Worm (Caenorhabditis elegans) whole organism, young adult: ENCODE results near the gene Y50D7A.8.
A peak's percentile ranks its signal among the peaks of the same experiment; 100 is the strongest.

Experiments
- F37B4.10 ChIP-seq: fragments of 200-800 bp; sonication (Bioruptor generic); IDR thresholded peaks from 2 replicates; pipeline ENCODE4 v1.3.6; 2022; ENCODE audit warnings: missing genetic modification characterization, missing compliant biosample characterization
- F52B5.7 ChIP-seq: sonication (generic microtip); optimal IDR thresholded peaks from 2 replicates; lab custom pipeline; 2016; ENCODE audit warnings: mild to moderate bottlenecking, missing genetic modification characterization, missing compliant biosample characterization
- F57A8.1 ChIP-seq: fragments of 200-800 bp; sonication (Bioruptor generic); optimal IDR thresholded peaks from 2 replicates; lab custom pipeline; 2018; ENCODE audit warnings: mild to moderate bottlenecking, missing genetic modification characterization, moderate library complexity, missing compliant biosample characterization
- F57C9.4 ChIP-seq: sonication (generic microtip); optimal IDR thresholded peaks from 2 replicates; lab custom pipeline; 2017; ENCODE audit warnings: mild to moderate bottlenecking, missing genetic modification characterization, missing compliant biosample characterization
- Y56A3A.18 ChIP-seq: fragments of 200-800 bp; sonication (Bioruptor generic); IDR thresholded peaks from 2 replicates; pipeline ENCODE4 v1.3.6; 2022; ENCODE audit warnings: missing genetic modification reagents, missing genetic modification characterization, missing compliant biosample characterization
- Y79H2A.3 ChIP-seq: fragments of 200-800 bp; sonication (Bioruptor generic); conservative IDR thresholded peaks from 2 replicates; pipeline ENCODE4 v1.3.6; 2022; ENCODE audit warnings: missing genetic modification reagents, missing genetic modification characterization, missing compliant biosample characterization
- Y95B8A.8 ChIP-seq: fragments of 200-800 bp; sonication (Bioruptor generic); IDR thresholded peaks from 2 replicates; pipeline ENCODE4 v1.3.6; 2022; ENCODE audit warnings: missing genetic modification reagents, missing genetic modification characterization, missing compliant biosample characterization
- ZK185.1 ChIP-seq: sonication (generic microtip); optimal IDR thresholded peaks from 2 replicates; lab custom pipeline; 2016; ENCODE audit warnings: mild to moderate bottlenecking, missing genetic modification characterization, missing compliant biosample characterization; ENCODE audit not compliant: poor library complexity, severe bottlenecking
- bed-2 ChIP-seq: fragments of 200-800 bp; sonication (Bioruptor generic); IDR thresholded peaks from 2 replicates; pipeline ENCODE4 v1.3.6; 2022; ENCODE audit warnings: missing genetic modification reagents, missing genetic modification characterization, missing compliant biosample characterization
- ceh-27 ChIP-seq: fragments of 200-800 bp; sonication (Bioruptor generic); optimal IDR thresholded peaks from 2 replicates; lab custom pipeline; 2018; ENCODE audit warnings: mild to moderate bottlenecking, missing genetic modification characterization, moderate library complexity, missing compliant biosample characterization
- ceh-40 ChIP-seq: fragments of 200-800 bp; sonication (Bioruptor generic); IDR thresholded peaks from 2 replicates; pipeline ENCODE4 v1.3.6; 2022; ENCODE audit warnings: missing genetic modification characterization, missing compliant biosample characterization
- ceh-58 ChIP-seq: fragments of 200-800 bp; sonication (Bioruptor generic); IDR thresholded peaks from 2 replicates; pipeline ENCODE4 v1.3.6; 2022; ENCODE audit warnings: missing genetic modification characterization, missing compliant biosample characterization
- ceh-91 ChIP-seq: fragments of 200-800 bp; sonication (Bioruptor generic); IDR thresholded peaks from 2 replicates; pipeline ENCODE4 v1.3.6; 2022; ENCODE audit warnings: missing genetic modification reagents, missing genetic modification characterization, missing compliant biosample characterization
- dpff-1 ChIP-seq: sonication (generic microtip); optimal IDR thresholded peaks from 2 replicates; lab custom pipeline; 2017; ENCODE audit warnings: mild to moderate bottlenecking, missing genetic modification characterization, missing compliant biosample characterization
- dpl-1 ChIP-seq: fragments of 150-350 bp; optimal IDR thresholded peaks from 2 replicates; lab custom pipeline; 2014; ENCODE audit warnings: missing biosample characterization, missing genetic modification reagents, missing genetic modification characterization
- egl-44 ChIP-seq: fragments of 200-800 bp; sonication (Bioruptor generic); IDR thresholded peaks from 2 replicates; pipeline ENCODE4 v1.3.6; 2022; ENCODE audit warnings: missing genetic modification reagents, missing genetic modification characterization, missing compliant biosample characterization
- ets-4 ChIP-seq: fragments of 200-800 bp; sonication (Bioruptor generic); optimal IDR thresholded peaks from 2 replicates; lab custom pipeline; 2018; ENCODE audit warnings: mild to moderate bottlenecking, missing genetic modification characterization, missing compliant biosample characterization
- him-1 ChIP-seq: sonication (generic microtip); optimal IDR thresholded peaks from 2 replicates; lab custom pipeline; 2016; ENCODE audit warnings: missing genotype, missing genetic modification reagents, missing genetic modification characterization, missing compliant biosample characterization
- lin-35 ChIP-seq, 3 experiments: fragments of 150-350 bp in 2 of 3; sonication (generic microtip) in 1 of 3; optimal IDR thresholded peaks; 2 replicates each; lab custom pipeline; 2014 to 2018; ENCODE audit warnings: missing biosample characterization in 3 of 3, missing genetic modification characterization in 3 of 3, missing genetic modification reagents in 3 of 3
- lin-40 ChIP-seq: sonication (generic microtip); optimal IDR thresholded peaks from 2 replicates; lab custom pipeline; 2016; ENCODE audit warnings: missing genetic modification characterization, mild to moderate bottlenecking, missing compliant biosample characterization, missing genotype, missing genetic modification reagents
- mel-28 ChIP-seq: sonication (generic microtip); optimal IDR thresholded peaks from 2 replicates; lab custom pipeline; 2016; ENCODE audit warnings: borderline replicate concordance, mild to moderate bottlenecking, missing genetic modification characterization, missing compliant biosample characterization
- mxl-1 ChIP-seq: sonication (generic microtip); optimal IDR thresholded peaks from 2 replicates; lab custom pipeline; 2016; ENCODE audit warnings: missing genetic modification characterization, missing compliant biosample characterization
- nfya-1 ChIP-seq: sonication (generic microtip); optimal IDR thresholded peaks from 2 replicates; lab custom pipeline; 2017; ENCODE audit warnings: antibody characterized with exemption, missing compliant biosample characterization, missing genetic modification characterization, borderline replicate concordance; ENCODE audit not compliant: insufficient read depth
- nfyb-1 ChIP-seq: fragments of 200-800 bp; sonication (Bioruptor generic); IDR thresholded peaks from 2 replicates; pipeline ENCODE4 v1.3.6; 2022; ENCODE audit warnings: missing genetic modification reagents, missing genetic modification characterization, missing compliant biosample characterization
- nhr-179 ChIP-seq: sonication (generic microtip); optimal IDR thresholded peaks from 2 replicates; lab custom pipeline; 2016; ENCODE audit warnings: mild to moderate bottlenecking, missing genetic modification characterization, missing compliant biosample characterization
- pbrm-1 ChIP-seq: fragments of 200-800 bp; sonication (Bioruptor generic); IDR thresholded peaks from 2 replicates; pipeline ENCODE4 v1.3.6; 2022; ENCODE audit warnings: missing genetic modification reagents, missing genetic modification characterization, missing compliant biosample characterization
- pha-4 ChIP-seq: fragments of 150-350 bp; sonication (generic microtip); optimal IDR thresholded peaks from 2 replicates; lab custom pipeline; 2014; ENCODE audit warnings: missing biosample characterization, missing genetic modification reagents, missing genetic modification characterization
- sea-2 ChIP-seq: fragments of 200-800 bp; sonication (Bioruptor generic); IDR thresholded peaks from 2 replicates; pipeline ENCODE4 v1.3.6; 2022; ENCODE audit warnings: missing genetic modification characterization, missing compliant biosample characterization
- snpc-1.1 ChIP-seq: sonication (generic microtip); optimal IDR thresholded peaks from 2 replicates; lab custom pipeline; 2017; ENCODE audit warnings: missing genetic modification characterization, mild to moderate bottlenecking, missing compliant biosample characterization, antibody characterized with exemption, moderate library complexity, missing genotype, missing genetic modification reagents; ENCODE audit not compliant: insufficient read depth
- snpc-4 ChIP-seq, 5 experiments: fragments of 150-350 bp in 1 of 5; sonication (generic microtip) in 4 of 5; optimal IDR thresholded peaks; 2 replicates each; lab custom pipeline; 2014 to 2018; ENCODE audit warnings: missing genetic modification characterization in 5 of 5, missing biosample characterization in 3 of 5, antibody characterized with exemption in 2 of 5, mild to moderate bottlenecking in 2 of 5, missing compliant biosample characterization in 2 of 5, missing genotype in 2 of 5, moderate library complexity in 2 of 5, missing genetic modification reagents in 1 of 5
- tbx-9 ChIP-seq: sonication (generic microtip); optimal IDR thresholded peaks from 2 replicates; lab custom pipeline; 2016; ENCODE audit warnings: borderline replicate concordance, missing genetic modification characterization, inconsistent platforms, missing compliant biosample characterization
- zim-3 ChIP-seq: sonication (generic microtip); optimal IDR thresholded peaks from 2 replicates; lab custom pipeline; 2017; ENCODE audit warnings: mild to moderate bottlenecking, missing genetic modification characterization, moderate library complexity, missing compliant biosample characterization
- ztf-18 ChIP-seq: sonication (generic microtip); optimal IDR thresholded peaks from 2 replicates; lab custom pipeline; 2016; ENCODE audit warnings: missing genotype, mild to moderate bottlenecking, missing genetic modification characterization, missing compliant biosample characterization
- ztf-22 ChIP-seq: fragments of 200-800 bp; sonication (Bioruptor generic); optimal IDR thresholded peaks from 2 replicates; lab custom pipeline; 2018; ENCODE audit warnings: mild to moderate bottlenecking, missing genetic modification characterization, moderate library complexity, missing compliant biosample characterization
- ztf-28 ChIP-seq: fragments of 200-800 bp; sonication (Bioruptor generic); IDR thresholded peaks from 2 replicates; pipeline ENCODE4 v1.3.6; 2022; ENCODE audit warnings: missing genetic modification reagents, missing genetic modification characterization, missing compliant biosample characterization

The Y50D7A.8 gene

ce11 chrIII:343346-344220 lies 542 bp upstream of the Y50D7A.8 start (continued):
- TF ChIP-seq F37B4.10 (GFP tag; lab: Robert Waterston, UW) (no peak), Y79H2A.3 (GFP tag; lab: Robert Waterston, UW) (no peak), ztf-22 (GFP tag; lab: Kevin White, UChicago) (no peak), dpff-1 (tag; lab: Kevin White, UChicago) (peak; percentile 54), ceh-58 (GFP tag; lab: Robert Waterston, UW) (no peak), Y56A3A.18 (no peak), ztf-18 (no peak), lin-40 (tag; lab: Kevin White, UChicago) (peak; percentile 17), ZK185.1 (tag; lab: Kevin White, UChicago) (peak; percentile 41), tbx-9 (tag; lab: Kevin White, UChicago) (no peak), lin-35 (GFP tag; optimal IDR thresholded peaks at IDR 0.05; lab: Kevin White, UChicago) (peak in 1 of 3 experiments; percentile 40), bed-2 (GFP tag; lab: Robert Waterston, UW) (no peak), nhr-179 (tag; lab: Kevin White, UChicago) (no peak), Y95B8A.8 (GFP tag; lab: Robert Waterston, UW) (no peak), snpc-4 (GFP tag; optimal IDR thresholded peaks at IDR 0.05; lab: Kevin White, UChicago) (no peak), snpc-4 (tag; optimal IDR thresholded peaks at IDR 0.05; lab: Kevin White, UChicago) (no peak), dpl-1 (GFP tag; lab: Kevin White, UChicago) (no peak), F57C9.4 (no peak), sea-2 (GFP tag; lab: Robert Waterston, UW) (no peak), mxl-1 (tag; lab: Kevin White, UChicago) (no peak), zim-3 (tag; lab: Kevin White, UChicago) (peak; percentile 1), nfya-1 (no peak), ztf-28 (GFP tag; lab: Robert Waterston, UW) (no peak), him-1 (tag; lab: Kevin White, UChicago) (peak; percentile 17), F57A8.1 (GFP tag; lab: Kevin White, UChicago) (no peak), egl-44 (GFP tag; lab: Robert Waterston, UW) (no peak), nfyb-1 (GFP tag; lab: Robert Waterston, UW) (no peak), ceh-40 (no peak), mel-28 (tag; lab: Kevin White, UChicago) (no peak), ceh-91 (no peak), snpc-1.1 (no peak)

ce11 chrIII:315160-315559 lies 27.9 kb downstream of the Y50D7A.8 start, which contains the start of gene Y50D7A.10:
Y50D7A.10 (plus strand) TSS chrIII:315460.
- TF ChIP-seq nfyb-1 (GFP tag; lab: Robert Waterston, UW) = no peak
- TF ChIP-seq him-1 (tag; lab: Kevin White, UChicago) = no peak

- no peak for TF ChIP-seq pbrm-1 (GFP tag; lab: Robert Waterston, UW)
- TF ChIP-seq dpl-1 (GFP tag; lab: Kevin White, UChicago) = no peak
- no peak for TF ChIP-seq ceh-27 (GFP tag; lab: Kevin White, UChicago)
- no peak for TF ChIP-seq pha-4 (tag; lab: Kevin White, UChicago)
- TF ChIP-seq ets-4 (GFP tag; lab: Kevin White, UChicago) = no peak
- TF ChIP-seq snpc-4 (GFP tag; optimal IDR thresholded peaks at IDR 0.05; lab: Kevin White, UChicago) = no peak
- no peak for TF ChIP-seq snpc-4 (tag; optimal IDR thresholded peaks at IDR 0.05; lab: Kevin White, UChicago)
- no peak for TF ChIP-seq zim-3 (tag; lab: Kevin White, UChicago)
- no peak for TF ChIP-seq F52B5.7 (tag; lab: Kevin White, UChicago)
- TF ChIP-seq, all 124 proteins: peak for 0
Measured at ce11 chrIII:312873-313272, 30.2 kb downstream of the Y50D7A.8 start.
